Fruit fly (Drosophila melanogaster): ENCODE measurements around the gene Uch.

Uch gene

DNA sequence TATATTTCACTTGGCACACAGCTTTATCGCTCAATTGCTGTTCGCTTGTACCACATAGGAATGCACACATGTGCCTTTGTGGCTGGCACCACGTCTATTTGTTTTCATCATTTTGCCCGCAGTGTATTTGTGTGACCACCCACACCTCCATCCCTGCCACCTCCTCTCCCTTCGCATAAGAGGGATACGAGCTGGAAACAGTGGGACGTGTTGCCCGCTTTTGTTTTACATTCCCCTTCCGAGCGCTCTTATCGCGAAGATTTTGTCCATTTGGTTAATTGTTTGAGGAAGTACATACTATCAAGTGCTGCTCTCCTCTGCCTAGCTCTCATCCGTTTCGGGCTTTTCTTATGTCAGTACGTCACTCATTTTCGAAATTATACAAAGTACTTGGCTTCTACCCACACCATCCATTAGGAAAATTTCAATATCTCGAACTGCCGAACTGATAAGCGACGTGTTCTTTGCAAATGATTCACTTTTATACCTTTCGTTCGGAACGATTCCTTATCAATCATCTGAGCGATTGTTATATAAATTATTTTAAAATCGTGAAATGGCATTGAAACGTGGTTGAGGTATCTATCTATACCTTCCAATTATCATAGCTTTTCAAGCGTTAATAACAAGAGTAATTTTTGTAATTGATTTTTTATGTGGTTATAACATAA, 14.3 kb upstream of the Uch start:
- TF ChIP-seq Sin3A (optimal IDR thresholded peaks at IDR 0.05) (no peak), Myc (optimal IDR thresholded peaks at IDR 0.05) (no peak), psq (optimal IDR thresholded peaks at IDR 0.05) (no peak), ttk (optimal IDR thresholded peaks at IDR 0.05) (no peak), h (optimal IDR thresholded peaks at IDR 0.05) (no peak)

dm6 chr2L:2227316-2227715, 13.3 kb upstream of the Uch start:
- TF ChIP-seq Sin3A (optimal IDR thresholded peaks at IDR 0.05) = no peak

DNA sequence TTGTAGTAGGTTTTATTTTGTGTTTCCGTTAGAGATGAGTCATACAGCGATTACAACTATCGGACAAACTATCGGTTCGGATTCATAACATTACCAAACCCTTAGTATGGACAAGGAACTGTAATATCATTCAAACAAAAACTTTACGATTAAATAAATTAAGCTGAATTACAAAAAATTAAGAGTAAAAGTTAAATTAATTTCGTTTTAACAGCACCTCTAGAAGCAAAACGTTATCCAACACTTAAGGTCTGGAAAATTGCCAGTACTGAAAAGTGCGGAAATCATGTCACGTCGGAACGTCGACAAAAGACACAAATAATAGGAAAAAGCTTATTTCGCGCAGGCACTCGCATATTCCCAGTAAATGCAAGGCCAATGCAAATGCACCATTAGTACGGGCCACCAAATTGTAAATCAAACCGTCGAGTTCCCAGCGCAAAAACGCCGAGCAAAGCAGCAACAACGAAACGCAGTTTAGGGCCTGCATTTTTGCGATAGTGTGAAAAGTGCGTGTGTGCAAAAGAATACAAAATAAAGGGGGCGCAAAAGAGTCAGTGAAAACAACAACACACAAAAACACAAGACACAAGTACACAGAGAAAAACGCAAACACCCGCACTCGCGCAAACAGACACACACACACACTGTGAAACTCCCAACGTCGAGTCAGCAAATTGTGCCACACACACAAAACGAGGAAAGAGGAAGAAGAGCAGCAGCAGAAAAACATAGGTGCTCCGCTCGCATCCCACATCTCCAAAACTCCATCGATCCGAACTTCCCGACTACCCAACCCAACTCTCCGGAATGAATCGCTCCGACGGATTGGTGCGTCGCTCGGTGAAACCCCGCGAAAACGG, 12.5 kb upstream of the Uch start, which contains the start of the genes CG15387 and sau:
TSS of gene CG15387 (minus strand) at position 36 of the 863 bp plus-strand sequence.
TSS of gene sau (plus strand) at position 84 of the 863 bp plus-strand sequence.
- TF ChIP-seq insv (optimal IDR thresholded peaks at IDR 0.05) (no peak), Myc (optimal IDR thresholded peaks at IDR 0.05) (no peak), Sin3A (optimal IDR thresholded peaks at IDR 0.05) (no peak), ttk (optimal IDR thresholded peaks at IDR 0.05) (no peak), psq (optimal IDR thresholded peaks at IDR 0.05) (no peak), h (optimal IDR thresholded peaks at IDR 0.05) (no peak)

DNA sequence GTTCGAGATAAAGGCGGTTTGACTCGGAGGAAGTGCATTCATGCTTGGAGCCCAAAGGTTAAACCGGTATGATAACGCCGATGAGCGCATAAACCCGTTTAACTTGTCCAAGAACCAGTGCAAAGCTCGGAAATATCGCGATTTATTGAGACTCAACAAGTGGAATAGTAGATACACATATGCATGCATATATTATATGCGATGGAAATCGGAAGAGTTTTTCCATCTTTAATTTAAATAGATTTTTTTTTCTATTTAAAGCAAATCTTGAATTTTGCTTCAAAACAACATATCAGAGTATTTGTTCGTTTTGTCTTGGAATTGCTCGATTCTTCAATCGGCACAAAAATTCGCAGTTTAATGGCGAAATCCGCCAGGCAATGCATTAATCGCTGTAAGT, 8.4 kb upstream of the Uch start:
- no peak for TF ChIP-seq psq (optimal IDR thresholded peaks at IDR 0.05)
- TF ChIP-seq h (optimal IDR thresholded peaks at IDR 0.05) = no peak
- TF ChIP-seq Sin3A (optimal IDR thresholded peaks at IDR 0.05) = no peak
- no peak for TF ChIP-seq Myc (optimal IDR thresholded peaks at IDR 0.05)
- no peak for TF ChIP-seq ttk (optimal IDR thresholded peaks at IDR 0.05)
- no peak for TF ChIP-seq insv (optimal IDR thresholded peaks at IDR 0.05)

- TF ChIP-seq ttk (optimal IDR thresholded peaks at IDR 0.05) (no peak), Myc (optimal IDR thresholded peaks at IDR 0.05) (no peak), insv (optimal IDR thresholded peaks at IDR 0.05) (no peak), Sin3A (optimal IDR thresholded peaks at IDR 0.05) (no peak), h (optimal IDR thresholded peaks at IDR 0.05) (no peak), psq (optimal IDR thresholded peaks at IDR 0.05) (no peak)
Observed at dm6 chr2L:2221649-2222150, 7.7 kb upstream of the Uch start.

dm6 chr2L:2220573-2221332, 6.7 kb upstream of the Uch start, which contains the start of gene papi:
Gene papi (plus strand): TSS chr2L:2220748.
- TF ChIP-seq psq (optimal IDR thresholded peaks at IDR 0.05) (no peak), h (optimal IDR thresholded peaks at IDR 0.05) (no peak), ttk (optimal IDR thresholded peaks at IDR 0.05) (no peak), Sin3A (optimal IDR thresholded peaks at IDR 0.05) (no peak), Myc (optimal IDR thresholded peaks at IDR 0.05) (no peak), insv (optimal IDR thresholded peaks at IDR 0.05) (no peak)

dm6 chr2L:2217067-2217684, 3.2 kb upstream of the Uch start, which contains the start of the genes CG15386, CG42371 and mio:
Gene CG15386 (minus strand): TSS chr2L:2217246.
Gene CG42371 (minus strand): TSS chr2L:2217246.
Gene mio (plus strand): TSS chr2L:2217290.
- TF ChIP-seq ttk (optimal IDR thresholded peaks at IDR 0.05) (no peak), insv (optimal IDR thresholded peaks at IDR 0.05) (no peak), h (optimal IDR thresholded peaks at IDR 0.05) (no peak), psq (optimal IDR thresholded peaks at IDR 0.05) (no peak), Myc (optimal IDR thresholded peaks at IDR 0.05) (no peak), Sin3A (optimal IDR thresholded peaks at IDR 0.05) (no peak)

- TF ChIP-seq h (optimal IDR thresholded peaks at IDR 0.05) = no peak
- no peak for TF ChIP-seq Sin3A (optimal IDR thresholded peaks at IDR 0.05)
- no peak for TF ChIP-seq Myc (optimal IDR thresholded peaks at IDR 0.05)
- no peak for TF ChIP-seq ttk (optimal IDR thresholded peaks at IDR 0.05)
- TF ChIP-seq psq (optimal IDR thresholded peaks at IDR 0.05) = no peak
- TF ChIP-seq insv (optimal IDR thresholded peaks at IDR 0.05) = no peak
Observed at dm6 chr2L:2216065-2216464, 2.1 kb upstream of the Uch start, which contains the start of gene daed. Gene daed (minus strand): TSS chr2L:2216311.

DNA sequence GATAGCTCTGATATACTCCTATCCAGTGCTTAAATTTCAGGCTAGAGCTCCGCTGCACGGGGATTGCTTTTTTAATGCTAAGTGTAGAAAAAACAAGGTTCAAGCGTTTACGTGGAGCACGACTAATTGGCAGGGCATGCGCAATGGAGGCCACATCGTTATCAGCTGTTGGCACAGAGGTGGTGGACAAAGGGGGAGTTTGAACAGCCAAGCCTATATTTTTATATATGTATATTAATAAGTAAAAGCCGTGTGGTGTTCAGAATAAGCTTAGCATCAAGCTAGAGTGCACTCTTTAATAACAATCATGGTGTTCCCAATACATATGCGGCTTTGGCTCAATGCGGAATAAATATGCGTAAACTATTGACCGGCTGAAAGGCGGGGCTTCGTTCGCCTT, 1.5 kb downstream of the Uch start, which contains the start of gene CG15385:
TSS of gene CG15385 (minus strand) at position 94 of the 400 bp plus-strand sequence.
- TF ChIP-seq ttk (optimal IDR thresholded peaks at IDR 0.05) (no peak), h (optimal IDR thresholded peaks at IDR 0.05) (no peak), psq (optimal IDR thresholded peaks at IDR 0.05) (no peak), Sin3A (optimal IDR thresholded peaks at IDR 0.05) (no peak), insv (optimal IDR thresholded peaks at IDR 0.05) (no peak), Myc (optimal IDR thresholded peaks at IDR 0.05) (no peak)

- TF ChIP-seq Sin3A (optimal IDR thresholded peaks at IDR 0.05) (no peak), Myc (optimal IDR thresholded peaks at IDR 0.05) (no peak), psq (optimal IDR thresholded peaks at IDR 0.05) (no peak), insv (optimal IDR thresholded peaks at IDR 0.05) (no peak), h (optimal IDR thresholded peaks at IDR 0.05) (no peak), ttk (optimal IDR thresholded peaks at IDR 0.05) (no peak)
Observed at dm6 chr2L:2209002-2209401, 5.0 kb downstream of the Uch start, which contains the start of gene CG33124. Gene CG33124 (minus strand): TSS chr2L:2209102.

DNA sequence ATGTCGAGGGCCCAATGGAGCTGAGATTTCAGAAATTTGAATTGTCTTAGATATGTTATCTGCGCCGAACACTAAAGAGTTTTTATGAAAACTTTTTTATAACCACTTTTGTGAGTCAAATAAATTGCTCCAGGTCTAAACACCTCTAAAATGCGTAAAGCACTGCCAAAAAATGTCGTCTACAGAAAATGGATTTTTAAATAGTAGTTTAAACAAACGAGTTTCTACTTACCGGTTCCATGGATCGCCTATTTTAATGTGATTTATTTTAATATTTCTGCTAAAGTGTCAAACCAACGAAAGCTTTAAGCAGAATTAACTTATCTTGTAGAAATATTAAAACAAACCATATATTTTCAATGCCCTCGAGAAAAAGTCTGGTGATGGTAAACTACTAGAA, 7.9 kb downstream of the Uch start, which contains the start of gene CG31668:
TSS of gene CG31668 (minus strand) at position 101 of the 400 bp plus-strand sequence.
- TF ChIP-seq h (optimal IDR thresholded peaks at IDR 0.05) (no peak), Sin3A (optimal IDR thresholded peaks at IDR 0.05) (no peak), ttk (optimal IDR thresholded peaks at IDR 0.05) (no peak), insv (optimal IDR thresholded peaks at IDR 0.05) (no peak)
